Worm (Caenorhabditis elegans): Measurements from ENCODE around the gene K02D10.4.

Gene K02D10.4

ce11 chrIII:8801864-8802818 lies 22.3 kb upstream of the K02D10.4 start (continued):
- TF ChIP-seq nhr-25 (tag; optimal IDR thresholded peaks at IDR 0.05; ENCODE audit: borderline replicate concordance, insufficient read depth): peak; percentile 92
- TF ChIP-seq tra-1 (GFP tag; IDR thresholded peaks at IDR 0.05): peak; percentile 70
- TF ChIP-seq mxl-3 (GFP tag; optimal IDR thresholded peaks at IDR 0.05): peak; percentile 86
- TF ChIP-seq madf-9 (GFP tag; conservative IDR thresholded peaks at IDR 0.05): no peak; the same call in 1 of the 2 replicates
- TF ChIP-seq nhr-6 (tag; optimal IDR thresholded peaks at IDR 0.05): peak; percentile 98
- TF ChIP-seq cey-2 (tag; optimal IDR thresholded peaks at IDR 0.05; ENCODE audit: borderline replicate concordance, insufficient read depth): peak; percentile 88
- TF ChIP-seq mep-1 (tag; optimal IDR thresholded peaks at IDR 0.05): peak; percentile 97
- TF ChIP-seq mdl-1 (tag; optimal IDR thresholded peaks at IDR 0.05): peak; percentile 94 to 98
- TF ChIP-seq T20F7.1 (GFP tag; optimal IDR thresholded peaks at IDR 0.05): peak; percentile 87
- peak; percentile 21 for TF ChIP-seq spr-3 (GFP tag; optimal IDR thresholded peaks at IDR 0.05)
- TF ChIP-seq unc-62 (GFP tag; optimal IDR thresholded peaks at IDR 0.05 in 1 of 2): peak; percentile 43 to 100
- TF ChIP-seq unc-62 (tag; optimal IDR thresholded peaks at IDR 0.05): peak; percentile 60
- peak; percentile 7 for TF ChIP-seq snpc-4 (tag; optimal IDR thresholded peaks at IDR 0.05)
- TF ChIP-seq ceh-32 (tag; optimal IDR thresholded peaks at IDR 0.05; ENCODE audit: poor library complexity): peak; percentile 55
- no peak for TF ChIP-seq Y48G9A.11 (GFP tag; IDR thresholded peaks at IDR 0.05)
- no peak for TF ChIP-seq ztf-11 (tag; optimal IDR thresholded peaks at IDR 0.05)
- no peak for TF ChIP-seq Y105C5A.15 (GFP tag; IDR thresholded peaks at IDR 0.05)
- TF ChIP-seq jun-1 (tag; optimal IDR thresholded peaks at IDR 0.05): peak; percentile 94
- peak; percentile 81 for TF ChIP-seq pha-4 (GFP tag; IDR thresholded peaks at IDR 0.05)
- TF ChIP-seq pha-4 (tag; optimal IDR thresholded peaks at IDR 0.05): peak; percentile 86
- TF ChIP-seq lsy-2 (tag; optimal IDR thresholded peaks at IDR 0.05): peak; percentile 92 to 94
- no peak for TF ChIP-seq zip-2 (tag; optimal IDR thresholded peaks at IDR 0.05)
- TF ChIP-seq dpl-1 (GFP tag; optimal IDR thresholded peaks at IDR 0.05): peak; percentile 58
- peak; percentile 87 for TF ChIP-seq fos-1 (tag; optimal IDR thresholded peaks at IDR 0.05)
- peak; percentile 92 for TF ChIP-seq hmg-1.1 (GFP tag; IDR thresholded peaks at IDR 0.05)
- peak; percentile 83 for TF ChIP-seq ctbp-1 (GFP tag; IDR thresholded peaks at IDR 0.05)
- 0 out of 4 replicates have a peak, but pooled peaks of 1 of the 2 experiments have one; percentile 5 for TF ChIP-seq madf-5 (GFP tag; IDR thresholded peaks at IDR 0.05)
- peak; percentile 27 for TF ChIP-seq unc-130 (GFP tag; optimal IDR thresholded peaks at IDR 0.05)
- no peak for TF ChIP-seq mdt-29 (GFP tag; IDR thresholded peaks at IDR 0.05)
- peak; percentile 94 for TF ChIP-seq gei-8 (GFP tag; optimal IDR thresholded peaks at IDR 0.05)
- TF ChIP-seq skn-1 (tag; optimal IDR thresholded peaks at IDR 0.05): no peak
- TF ChIP-seq ceh-28 (tag; optimal IDR thresholded peaks at IDR 0.05): peak; percentile 68
- no peak for TF ChIP-seq D1046.2 (GFP tag; IDR thresholded peaks at IDR 0.05)
- TF ChIP-seq zfp-3 (GFP tag; conservative IDR thresholded peaks at IDR 0.05): peak; percentile 59; the same call in 1 of the 2 replicates
- TF ChIP-seq unc-39 (tag; optimal IDR thresholded peaks at IDR 0.05): no peak
- peak; percentile 80 for TF ChIP-seq mes-2 (tag; optimal IDR thresholded peaks at IDR 0.05; ENCODE audit: poor library complexity, severe bottlenecking)
- peak; percentile 29; the same call in 1 of the 2 replicates for TF ChIP-seq snpc-1.2 (GFP tag; IDR thresholded peaks at IDR 0.05)
- peak; percentile 8 for TF ChIP-seq lir-3 (tag; optimal IDR thresholded peaks at IDR 0.05)
- TF ChIP-seq rbr-2 (tag; optimal IDR thresholded peaks at IDR 0.05): peak; percentile 95
- peak; percentile 68 for TF ChIP-seq lin-38 (GFP tag; IDR thresholded peaks at IDR 0.05)
- TF ChIP-seq dmd-9 (GFP tag; IDR thresholded peaks at IDR 0.05): no peak
- no peak for TF ChIP-seq sdz-12 (GFP tag; optimal IDR thresholded peaks at IDR 0.05)
- peak; percentile 44; the same call in 1 of the 2 replicates for TF ChIP-seq lin-29 (GFP tag; IDR thresholded peaks at IDR 0.05)
- no peak for TF ChIP-seq nhr-111 (GFP tag; optimal IDR thresholded peaks at IDR 0.05)
- TF ChIP-seq spr-1 (tag; optimal IDR thresholded peaks at IDR 0.05): peak; percentile 82
- peak; percentile 87 to 98 for TF ChIP-seq hif-1 (tag; optimal IDR thresholded peaks at IDR 0.05)
- 0 out of 2 replicates have a peak, but pooled peaks have one; percentile 58 for TF ChIP-seq daf-19 (GFP tag; conservative IDR thresholded peaks at IDR 0.05)
- no peak for TF ChIP-seq daf-8 (GFP tag; IDR thresholded peaks at IDR 0.05)

All from whole organism, L4 larva.